Worm (Caenorhabditis elegans) whole organism, L3 larva: ENCODE results near the gene ZK813.7.
A peak's percentile ranks its signal among the peaks of the same experiment; 100 is the strongest.

Experiments
- R02D3.7 ChIP-seq: fragments of 150-350 bp; optimal IDR thresholded peaks from 2 replicates; lab custom pipeline; 2014; ENCODE audit warnings: missing biosample characterization, missing genetic modification characterization
- ZK546.5 ChIP-seq: sonication (generic microtip); optimal IDR thresholded peaks from 2 replicates; lab custom pipeline; 2017; ENCODE audit warnings: missing biosample characterization, missing genetic modification characterization
- aly-2 ChIP-seq: fragments of 150-350 bp; optimal IDR thresholded peaks from 2 replicates; lab custom pipeline; 2014; ENCODE audit warnings: missing biosample characterization, missing genetic modification characterization
- ama-1 ChIP-seq: fragments of 150-350 bp; optimal IDR thresholded peaks from 2 replicates; lab custom pipeline; 2018
- ceh-16 ChIP-seq: sonication (generic microtip); optimal IDR thresholded peaks from 2 replicates; lab custom pipeline; 2017; ENCODE audit warnings: missing biosample characterization, missing genetic modification characterization
- ceh-28 ChIP-seq: fragments of 150-350 bp; optimal IDR thresholded peaks from 2 replicates; lab custom pipeline; 2014; ENCODE audit warnings: missing biosample characterization, missing genetic modification reagents, missing genetic modification characterization
- ceh-82 ChIP-seq: fragments of 150-350 bp; optimal IDR thresholded peaks from 2 replicates; lab custom pipeline; 2014; ENCODE audit warnings: missing biosample characterization, missing genetic modification characterization
- ceh-9 ChIP-seq: sonication (generic microtip); optimal IDR thresholded peaks from 2 replicates; lab custom pipeline; 2018; ENCODE audit warnings: missing biosample characterization, missing genetic modification characterization
- daf-12 ChIP-seq: fragments of 150-350 bp; optimal IDR thresholded peaks from 2 replicates; lab custom pipeline; 2014; ENCODE audit warnings: missing biosample characterization, missing genetic modification reagents, missing genetic modification characterization
- egl-27 ChIP-seq: sonication (generic microtip); optimal IDR thresholded peaks from 4 replicates; lab custom pipeline; 2017; ENCODE audit warnings: missing biosample characterization, missing genetic modification reagents, missing genetic modification characterization
- egl-5 ChIP-seq: fragments of 150-350 bp; optimal IDR thresholded peaks from 2 replicates; lab custom pipeline; 2017; ENCODE audit warnings: missing biosample characterization, missing genetic modification reagents, missing genetic modification characterization, inconsistent platforms
- elt-2 ChIP-seq: sonication (generic microtip); optimal IDR thresholded peaks from 2 replicates; lab custom pipeline; 2016; ENCODE audit warnings: missing genetic modification reagents, mild to moderate bottlenecking, missing genetic modification characterization, missing compliant biosample characterization
- elt-3 ChIP-seq, 3 experiments: fragments of 150-350 bp in 1 of 3; sonication (generic microtip) in 2 of 3; optimal IDR thresholded peaks; 2 replicates in 2 of 3; 4 replicates in 1 of 3; lab custom pipeline; 2014 to 2017; ENCODE audit warnings: missing biosample characterization in 3 of 3, missing genetic modification characterization in 3 of 3
- eor-1 ChIP-seq, 2 experiments: fragments of 150-350 bp; optimal IDR thresholded peaks; 2 replicates each; lab custom pipeline; 2014 to 2018; ENCODE audit warnings: missing biosample characterization in 2 of 2, missing genetic modification characterization in 2 of 2
- fkh-10 ChIP-seq: sonication (generic microtip); optimal IDR thresholded peaks from 2 replicates; lab custom pipeline; 2017; ENCODE audit warnings: missing biosample characterization, missing genetic modification reagents, missing genetic modification characterization
- fkh-2 ChIP-seq: fragments of 150-350 bp; optimal IDR thresholded peaks from 2 replicates; lab custom pipeline; 2014; ENCODE audit warnings: missing biosample characterization, missing genetic modification reagents, missing genetic modification characterization
- fos-1 ChIP-seq: fragments of 150-350 bp; optimal IDR thresholded peaks from 2 replicates; lab custom pipeline; 2014; ENCODE audit warnings: missing biosample characterization, missing genetic modification characterization
- hmg-11 ChIP-seq: sonication (generic microtip); optimal IDR thresholded peaks from 2 replicates; lab custom pipeline; 2016; ENCODE audit warnings: missing genetic modification characterization, missing compliant biosample characterization
- jun-1 ChIP-seq: fragments of 150-350 bp; optimal IDR thresholded peaks from 2 replicates; lab custom pipeline; 2014; ENCODE audit warnings: missing biosample characterization, missing genetic modification reagents, missing genetic modification characterization
- lin-39 ChIP-seq: fragments of 150-350 bp; optimal IDR thresholded peaks from 2 replicates; lab custom pipeline; 2018; ENCODE audit warnings: missing biosample characterization, missing genetic modification reagents, missing genetic modification characterization
- lsy-12 ChIP-seq: sonication (generic microtip); optimal IDR thresholded peaks from 2 replicates; lab custom pipeline; 2016; ENCODE audit warnings: mild to moderate bottlenecking, missing genetic modification characterization, missing compliant biosample characterization
- mml-1 ChIP-seq: fragments of 150-350 bp; sonication (generic microtip); optimal IDR thresholded peaks from 3 replicates; lab custom pipeline; 2014; ENCODE audit warnings: missing biosample characterization, missing genetic modification characterization
- nfya-1 ChIP-seq: sonication (generic microtip); optimal IDR thresholded peaks from 2 replicates; lab custom pipeline; 2017; ENCODE audit warnings: missing genetic modification characterization, mild to moderate bottlenecking, missing compliant biosample characterization, antibody characterized with exemption, moderate library complexity; ENCODE audit not compliant: insufficient read depth
- nhr-11 ChIP-seq: fragments of 150-350 bp; optimal IDR thresholded peaks from 2 replicates; lab custom pipeline; 2014; ENCODE audit warnings: missing biosample characterization, missing genetic modification characterization
- nhr-12 ChIP-seq: fragments of 150-350 bp; optimal IDR thresholded peaks from 2 replicates; lab custom pipeline; 2014; ENCODE audit warnings: missing biosample characterization, missing genetic modification characterization
- nhr-23 ChIP-seq: fragments of 150-350 bp; optimal IDR thresholded peaks from 2 replicates; lab custom pipeline; 2014; ENCODE audit warnings: missing biosample characterization, missing genetic modification reagents, missing genetic modification characterization
- nhr-237 ChIP-seq: fragments of 150-350 bp; optimal IDR thresholded peaks from 2 replicates; lab custom pipeline; 2014; ENCODE audit warnings: missing biosample characterization, missing genetic modification characterization
- nhr-25 ChIP-seq: sonication (generic microtip); optimal IDR thresholded peaks from 2 replicates; lab custom pipeline; 2017; ENCODE audit warnings: missing biosample characterization, missing genetic modification characterization
- nhr-28 ChIP-seq: fragments of 150-350 bp; optimal IDR thresholded peaks from 2 replicates; lab custom pipeline; 2014; ENCODE audit warnings: missing biosample characterization, missing genetic modification characterization
- nhr-43 ChIP-seq: sonication (generic microtip); optimal IDR thresholded peaks from 2 replicates; lab custom pipeline; 2016; ENCODE audit warnings: mild to moderate bottlenecking, missing genetic modification characterization, missing compliant biosample characterization; ENCODE audit not compliant: poor library complexity, severe bottlenecking
- nhr-67 ChIP-seq: fragments of 150-350 bp; optimal IDR thresholded peaks from 2 replicates; lab custom pipeline; 2014; ENCODE audit warnings: missing biosample characterization, missing genetic modification characterization
- pha-4 ChIP-seq: fragments of 150-350 bp; optimal IDR thresholded peaks from 2 replicates; lab custom pipeline; 2014; ENCODE audit warnings: missing biosample characterization, missing genetic modification reagents, missing genetic modification characterization
- pqm-1 ChIP-seq: fragments of 150-350 bp; optimal IDR thresholded peaks from 2 replicates; lab custom pipeline; 2017; ENCODE audit warnings: missing biosample characterization, missing genetic modification characterization, inconsistent platforms
- sea-2 ChIP-seq: fragments of 150-350 bp; sonication (generic microtip); optimal IDR thresholded peaks from 4 replicates; lab custom pipeline; 2014; ENCODE audit warnings: missing biosample characterization, missing genetic modification reagents, missing genetic modification characterization
- skn-1 ChIP-seq: fragments of 150-350 bp; optimal IDR thresholded peaks from 2 replicates; lab custom pipeline; 2014; ENCODE audit warnings: missing biosample characterization, missing genetic modification characterization
- snpc-4 ChIP-seq: fragments of 150-350 bp; optimal IDR thresholded peaks from 2 replicates; lab custom pipeline; 2014; ENCODE audit warnings: missing biosample characterization, missing genetic modification characterization
- tbx-2 ChIP-seq: sonication (generic microtip); optimal IDR thresholded peaks from 2 replicates; lab custom pipeline; 2016; ENCODE audit warnings: mild to moderate bottlenecking, missing genetic modification characterization, missing compliant biosample characterization
- unc-62 ChIP-seq: fragments of 150-350 bp; sonication (generic microtip); optimal IDR thresholded peaks from 4 replicates; lab custom pipeline; 2014; ENCODE audit warnings: missing biosample characterization, missing genetic modification reagents, missing genetic modification characterization
- zag-1 ChIP-seq: fragments of 150-350 bp; optimal IDR thresholded peaks from 2 replicates; lab custom pipeline; 2014; ENCODE audit warnings: missing biosample characterization, missing genetic modification characterization
- ztf-11 ChIP-seq: fragments of 150-350 bp; optimal IDR thresholded peaks from 2 replicates; lab custom pipeline; 2014; ENCODE audit warnings: missing biosample characterization, missing genetic modification characterization
- ztf-4 ChIP-seq: fragments of 150-350 bp; optimal IDR thresholded peaks from 2 replicates; lab custom pipeline; 2014; ENCODE audit warnings: missing biosample characterization, missing genetic modification characterization

Gene ZK813.7

ce11 chrX:3473793-3474192 lies 29.2 kb downstream of the ZK813.7 start:
- no peak for TF ChIP-seq egl-5
- no peak for TF ChIP-seq ZK546.5 (tag; lab: Kevin White, UChicago)
- no peak for TF ChIP-seq pqm-1 (tag; lab: Kevin White, UChicago)
- no peak for TF ChIP-seq aly-2
- no peak for TF ChIP-seq mml-1 (tag; lab: Kevin White, UChicago)
- no peak for TF ChIP-seq zag-1
- TF ChIP-seq ceh-28 (tag; lab: Kevin White, UChicago) = no peak
- no peak for TF ChIP-seq ama-1
- TF ChIP-seq fos-1 (tag; lab: Kevin White, UChicago) = no peak
- TF ChIP-seq egl-27 = no peak
- TF ChIP-seq hmg-11 (tag; lab: Kevin White, UChicago) = no peak
- no peak for TF ChIP-seq nhr-25 (tag; lab: Kevin White, UChicago)
- no peak for TF ChIP-seq ztf-11

- TF ChIP-seq pqm-1 (tag; lab: Kevin White, UChicago) (no peak), fkh-2 (tag; lab: Kevin White, UChicago) (no peak), elt-2 (tag; lab: Kevin White, UChicago) (no peak), ceh-82 (tag; lab: Kevin White, UChicago) (no peak), nhr-23 (no peak), nhr-25 (tag; lab: Kevin White, UChicago) (no peak), eor-1 (tag; optimal IDR thresholded peaks at IDR 0.05; lab: Kevin White, UChicago) (no peak), elt-3 (tag; optimal IDR thresholded peaks at IDR 0.05; lab: Kevin White, UChicago) (no peak), nhr-67 (tag; lab: Kevin White, UChicago) (no peak), ztf-4 (tag; lab: Kevin White, UChicago) (no peak), skn-1 (tag; lab: Kevin White, UChicago) (no peak), pha-4 (tag; lab: Kevin White, UChicago) (no peak), snpc-4 (no peak)
These were observed 35.3 kb downstream of the ZK813.7 start, which contains the start of gene wrt-6 for ce11 chrX:3479950-3480349. Gene wrt-6, plus strand, starts transcription at chrX:3480250.

ce11 chrX:3488074-3488688 lies 43.6 kb downstream of the ZK813.7 start:
- TF ChIP-seq ceh-28 (tag; lab: Kevin White, UChicago) = no peak
- TF ChIP-seq unc-62 (GFP tag; lab: Kevin White, UChicago) = no peak
- no peak for TF ChIP-seq elt-2 (tag; lab: Kevin White, UChicago)
- no peak for TF ChIP-seq nhr-23
- no peak for TF ChIP-seq nhr-28
- no peak for TF ChIP-seq fkh-10 (GFP tag; lab: Kevin White, UChicago)
- TF ChIP-seq ZK546.5 (tag; lab: Kevin White, UChicago) = no peak
- peak; percentile 24 for TF ChIP-seq egl-5
- peak; percentile 12 for TF ChIP-seq lin-39 (tag; lab: Kevin White, UChicago)
- TF ChIP-seq ceh-16 = no peak
- TF ChIP-seq tbx-2 (tag; lab: Kevin White, UChicago) = no peak
- TF ChIP-seq ztf-11 = no peak

ce11 chrX:3488993-3489392 lies 44.4 kb downstream of the ZK813.7 start, which contains the start of gene C12D12.3:
Gene C12D12.3, plus strand, starts transcription at chrX:3489293.
- TF ChIP-seq lin-39 (tag; lab: Kevin White, UChicago) (no peak), ZK546.5 (tag; lab: Kevin White, UChicago) (no peak), nhr-11 (tag; lab: Kevin White, UChicago) (no peak), egl-27 (no peak), nhr-25 (tag; lab: Kevin White, UChicago) (no peak), ceh-9 (tag; lab: Kevin White, UChicago) (no peak), ama-1 (no peak), lsy-12 (no peak), jun-1 (tag; lab: Kevin White, UChicago) (no peak), elt-3 (tag; optimal IDR thresholded peaks at IDR 0.05; lab: Kevin White, UChicago) (no peak), nfya-1 (no peak), nhr-12 (tag; lab: Kevin White, UChicago) (no peak), nhr-237 (tag; lab: Kevin White, UChicago) (no peak), R02D3.7 (no peak), pqm-1 (tag; lab: Kevin White, UChicago) (no peak), nhr-43 (tag; lab: Kevin White, UChicago) (no peak), ztf-4 (tag; lab: Kevin White, UChicago) (no peak), ceh-82 (tag; lab: Kevin White, UChicago) (no peak), sea-2 (GFP tag; lab: Kevin White, UChicago) (no peak), daf-12 (no peak)
- TF ChIP-seq, all 47 proteins: peak for 0
